Fruit fly (Drosophila melanogaster) whole organism, pupa: ENCODE data around the gene CG14395.

Experiments used
- CG13204 ChIP-seq: fragments of 200-800 bp; sonication (Bioruptor generic); optimal IDR thresholded peaks from 2 replicates; lab custom pipeline; 2018; ENCODE audit warnings: missing biosample characterization, mild to moderate bottlenecking, missing genetic modification characterization, moderate library complexity
- CG15710 ChIP-seq: fragments of 200-800 bp; sonication (Bioruptor generic); optimal IDR thresholded peaks from 2 replicates; lab custom pipeline; 2018; ENCODE audit warnings: missing biosample characterization, mild to moderate bottlenecking, missing genetic modification characterization, moderate library complexity
- CG32121 ChIP-seq: fragments of 200-800 bp; sonication (Bioruptor generic); IDR thresholded peaks from 2 replicates; pipeline ENCODE4 v1.3.6; 2022; ENCODE audit warnings: missing biosample characterization, missing genetic modification characterization
- CG34367 ChIP-seq: fragments of 200-800 bp; sonication (Bioruptor generic); optimal IDR thresholded peaks from 2 replicates; lab custom pipeline; 2018; ENCODE audit warnings: missing biosample characterization, mild to moderate bottlenecking, missing genetic modification characterization
- CG8159 ChIP-seq: fragments of 200-800 bp; sonication (Bioruptor generic); optimal IDR thresholded peaks from 3 replicates; lab custom pipeline; 2018; ENCODE audit warnings: missing biosample characterization, mild to moderate bottlenecking, missing genetic modification characterization, moderate library complexity
- CG9948 ChIP-seq: fragments of 200-800 bp; sonication (Bioruptor generic); optimal IDR thresholded peaks from 2 replicates; lab custom pipeline; 2018; ENCODE audit warnings: missing biosample characterization, mild to moderate bottlenecking, missing genetic modification characterization, moderate library complexity
- EcR ChIP-seq: fragments of 200-800 bp; sonication (Bioruptor generic); optimal IDR thresholded peaks from 3 replicates; lab custom pipeline; 2019; ENCODE audit warnings: missing biosample characterization, missing genetic modification characterization, mild to moderate bottlenecking, moderate library complexity, missing genetic modification reagents
- Pif1B ChIP-seq: fragments of 200-800 bp; sonication (Bioruptor generic); optimal IDR thresholded peaks from 3 replicates; lab custom pipeline; 2016; ENCODE audit warnings: missing biosample characterization, missing genetic modification characterization

DNA sequence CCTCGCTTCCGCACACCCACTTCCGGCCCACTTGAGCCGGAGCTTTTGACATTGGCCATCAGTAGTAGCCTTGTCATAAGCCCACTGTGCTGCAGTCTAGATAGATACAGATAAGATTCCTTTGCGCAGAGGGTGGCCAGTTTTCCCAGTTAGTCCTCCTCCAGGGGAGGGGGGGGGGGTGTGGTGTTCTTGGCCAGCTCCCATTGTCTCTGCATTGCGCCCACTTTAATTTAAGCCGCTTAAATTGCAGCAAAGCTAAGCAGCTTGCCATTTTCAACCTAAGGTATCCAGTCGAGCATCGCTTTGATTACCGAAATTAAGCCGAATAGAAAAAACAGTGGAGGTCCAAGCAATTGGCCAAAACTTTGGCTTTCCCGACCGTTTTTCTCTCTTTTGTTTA is 39.9 kb upstream of the CG14395 start:
- no peak for TF ChIP-seq CG34367 (tag; lab: Kevin White, UChicago)
- TF ChIP-seq EcR (GFP tag; lab: Kevin White, UChicago) = no peak
- no peak for TF ChIP-seq Pif1B (GFP tag; lab: Kevin White, UChicago)
- TF ChIP-seq CG9948 (tag; lab: Kevin White, UChicago) = no peak
- TF ChIP-seq CG15710 (tag; lab: Kevin White, UChicago) = no peak
- TF ChIP-seq CG8159 (tag; lab: Kevin White, UChicago) = no peak
- no peak for TF ChIP-seq CG13204 (GFP tag; lab: Kevin White, UChicago)
- TF ChIP-seq CG32121 (GFP tag; lab: Robert Waterston, UW) = no peak
